Worm (Caenorhabditis elegans) whole organism, L1 larva: ENCODE measurements around the gene F09E5.16.

Source experiments
- C16A3.4 ChIP-seq: fragments of 150-350 bp; optimal IDR thresholded peaks from 2 replicates; lab custom pipeline; 2014; ENCODE audit warnings: missing biosample characterization, missing genetic modification characterization
- C34B4.2 ChIP-seq: sonication (generic microtip); optimal IDR thresholded peaks from 2 replicates; lab custom pipeline; 2017; ENCODE audit warnings: mild to moderate bottlenecking, missing genetic modification characterization, missing compliant biosample characterization
- Y116A8C.19 ChIP-seq: sonication (generic microtip); optimal IDR thresholded peaks from 2 replicates; lab custom pipeline; 2016; ENCODE audit warnings: missing compliant biosample characterization, missing genetic modification characterization, borderline replicate concordance
- aha-1 ChIP-seq: fragments of 150-350 bp; optimal IDR thresholded peaks from 2 replicates; lab custom pipeline; 2014; ENCODE audit warnings: missing biosample characterization, missing genetic modification characterization
- aly-2 ChIP-seq: fragments of 150-350 bp; optimal IDR thresholded peaks from 2 replicates; lab custom pipeline; 2014; ENCODE audit warnings: missing biosample characterization, missing genetic modification characterization
- ama-1 ChIP-seq: fragments of 150-350 bp; optimal IDR thresholded peaks from 2 replicates; lab custom pipeline; 2014
- blmp-1 ChIP-seq: fragments of 150-350 bp; optimal IDR thresholded peaks from 2 replicates; lab custom pipeline; 2014; ENCODE audit warnings: missing biosample characterization, missing genetic modification characterization
- ceh-63 ChIP-seq: fragments of 200-800 bp; sonication (Bioruptor generic); optimal IDR thresholded peaks from 2 replicates; lab custom pipeline; 2018; ENCODE audit warnings: mild to moderate bottlenecking, missing genetic modification characterization, missing compliant biosample characterization
- ceh-82 ChIP-seq, 3 experiments: fragments of 150-350 bp in 1 of 3; sonication (generic microtip) in 2 of 3; optimal IDR thresholded peaks; 2 replicates each; lab custom pipeline; 2014 to 2017; ENCODE audit warnings: missing biosample characterization in 3 of 3, missing genetic modification characterization in 3 of 3
- ces-1 ChIP-seq: fragments of 150-350 bp; optimal IDR thresholded peaks from 2 replicates; lab custom pipeline; 2014; ENCODE audit warnings: missing biosample characterization, missing genetic modification reagents, missing genetic modification characterization
- dpl-1 ChIP-seq, 3 experiments: fragments of 150-350 bp in 2 of 3; sonication (generic microtip) in 1 of 3; optimal IDR thresholded peaks; 2 replicates each; lab custom pipeline; 2014 to 2017; ENCODE audit warnings: missing biosample characterization in 3 of 3, missing genetic modification characterization in 3 of 3, missing genetic modification reagents in 3 of 3
- efl-1 ChIP-seq, 4 experiments: fragments of 150-350 bp; optimal IDR thresholded peaks in 3 of 4; peaks in 1 of 4; 1 replicate in 1 of 4; 2 replicates in 3 of 4; lab custom pipeline; 2014; ENCODE audit warnings: missing biosample characterization in 2 of 4, missing genetic modification characterization in 2 of 4, missing genetic modification reagents in 2 of 4
- efl-3 ChIP-seq: fragments of 200-800 bp; sonication (Bioruptor generic); optimal IDR thresholded peaks from 2 replicates; lab custom pipeline; 2018; ENCODE audit warnings: mild to moderate bottlenecking, missing genetic modification characterization, missing compliant biosample characterization
- egl-13 ChIP-seq: sonication (generic microtip); optimal IDR thresholded peaks from 2 replicates; lab custom pipeline; 2016; ENCODE audit warnings: missing genotype, missing genetic modification reagents, missing genetic modification characterization, missing compliant biosample characterization
- fkh-10 ChIP-seq: sonication (generic microtip); optimal IDR thresholded peaks from 2 replicates; lab custom pipeline; 2017; ENCODE audit warnings: missing biosample characterization, missing genetic modification reagents, missing genetic modification characterization
- fkh-4 ChIP-seq: sonication (generic microtip); optimal IDR thresholded peaks from 2 replicates; lab custom pipeline; 2016; ENCODE audit warnings: missing compliant biosample characterization, missing genetic modification characterization, borderline replicate concordance
- fos-1 ChIP-seq: fragments of 150-350 bp; optimal IDR thresholded peaks from 2 replicates; lab custom pipeline; 2014; ENCODE audit warnings: missing biosample characterization, missing genetic modification characterization
- isw-1 ChIP-seq: fragments of 200-800 bp; sonication (Bioruptor generic); IDR thresholded peaks from 2 replicates; pipeline ENCODE4 v1.3.6; 2022; ENCODE audit warnings: missing genetic modification characterization, missing compliant biosample characterization
- lin-14 ChIP-seq: fragments of 200-800 bp; sonication (Bioruptor generic); optimal IDR thresholded peaks from 2 replicates; lab custom pipeline; 2018; ENCODE audit warnings: mild to moderate bottlenecking, missing genetic modification characterization, moderate library complexity, missing compliant biosample characterization
- lin-39 ChIP-seq: fragments of 150-350 bp; optimal IDR thresholded peaks from 2 replicates; lab custom pipeline; 2014; ENCODE audit warnings: missing biosample characterization, missing genetic modification reagents, missing genetic modification characterization
- lir-3 ChIP-seq: sonication (generic microtip); optimal IDR thresholded peaks from 2 replicates; lab custom pipeline; 2016; ENCODE audit warnings: mild to moderate bottlenecking, missing genetic modification characterization, moderate library complexity, missing compliant biosample characterization; ENCODE audit not compliant: poor library complexity
- lsy-2 ChIP-seq, 2 experiments: fragments of 150-350 bp; optimal IDR thresholded peaks; 2 replicates each; lab custom pipeline; 2014; ENCODE audit warnings: missing biosample characterization in 2 of 2, missing genetic modification characterization in 2 of 2
- mdl-1 ChIP-seq, 2 experiments: fragments of 150-350 bp; optimal IDR thresholded peaks; 2 replicates each; lab custom pipeline; 2014 to 2017; ENCODE audit warnings: missing biosample characterization in 2 of 2, missing genetic modification characterization in 2 of 2, inconsistent platforms in 1 of 2
- mef-2 ChIP-seq: fragments of 150-350 bp; optimal IDR thresholded peaks from 2 replicates; lab custom pipeline; 2014; ENCODE audit warnings: missing biosample characterization, missing genetic modification characterization
- mep-1 ChIP-seq: fragments of 150-350 bp; optimal IDR thresholded peaks from 2 replicates; lab custom pipeline; 2014; ENCODE audit warnings: missing biosample characterization, missing genetic modification characterization
- nhr-11 ChIP-seq: fragments of 150-350 bp; optimal IDR thresholded peaks from 2 replicates; lab custom pipeline; 2014; ENCODE audit warnings: missing biosample characterization, missing genetic modification characterization
- nhr-12 ChIP-seq: sonication (generic microtip); optimal IDR thresholded peaks from 2 replicates; lab custom pipeline; 2017; ENCODE audit warnings: missing biosample characterization, missing genetic modification characterization
- nhr-20 ChIP-seq: sonication (generic microtip); optimal IDR thresholded peaks from 2 replicates; lab custom pipeline; 2016; ENCODE audit warnings: mild to moderate bottlenecking, missing genetic modification characterization, missing compliant biosample characterization
- nhr-71 ChIP-seq: sonication (generic microtip); optimal IDR thresholded peaks from 2 replicates; lab custom pipeline; 2016; ENCODE audit warnings: mild to moderate bottlenecking, missing genetic modification characterization, moderate library complexity, missing compliant biosample characterization
- nhr-76 ChIP-seq: sonication (generic microtip); optimal IDR thresholded peaks from 2 replicates; lab custom pipeline; 2017; ENCODE audit warnings: missing biosample characterization, missing genetic modification characterization
- nhr-77 ChIP-seq: fragments of 150-350 bp; optimal IDR thresholded peaks from 2 replicates; lab custom pipeline; 2014; ENCODE audit warnings: missing biosample characterization, missing genetic modification characterization
- nhr-84 ChIP-seq: sonication (generic microtip); optimal IDR thresholded peaks from 2 replicates; lab custom pipeline; 2017; ENCODE audit warnings: missing biosample characterization, missing genetic modification characterization
- nhr-90 ChIP-seq: sonication (generic microtip); optimal IDR thresholded peaks from 2 replicates; lab custom pipeline; 2016; ENCODE audit warnings: mild to moderate bottlenecking, missing genetic modification characterization, missing compliant biosample characterization; ENCODE audit not compliant: poor library complexity
- pag-3 ChIP-seq: sonication (generic microtip); optimal IDR thresholded peaks from 2 replicates; lab custom pipeline; 2017; ENCODE audit warnings: missing genetic modification characterization, mild to moderate bottlenecking, missing compliant biosample characterization, antibody characterized with exemption, borderline replicate concordance; ENCODE audit not compliant: insufficient read depth
- pqm-1 ChIP-seq: sonication (generic microtip); optimal IDR thresholded peaks from 3 replicates; lab custom pipeline; 2017; ENCODE audit warnings: missing biosample characterization, missing genetic modification characterization
- skn-1 ChIP-seq: fragments of 150-350 bp; optimal IDR thresholded peaks from 2 replicates; lab custom pipeline; 2014; ENCODE audit warnings: missing biosample characterization, missing genetic modification characterization
- snpc-4 ChIP-seq: fragments of 150-350 bp; optimal IDR thresholded peaks from 2 replicates; lab custom pipeline; 2014; ENCODE audit warnings: missing biosample characterization, missing genetic modification characterization
- snu-23 ChIP-seq: sonication (generic microtip); optimal IDR thresholded peaks from 2 replicates; lab custom pipeline; 2016; ENCODE audit warnings: missing genetic modification characterization, missing compliant biosample characterization
- sox-4 ChIP-seq: sonication (generic microtip); optimal IDR thresholded peaks from 2 replicates; lab custom pipeline; 2016; ENCODE audit warnings: missing genetic modification characterization, missing compliant biosample characterization
- sup-37 ChIP-seq: fragments of 200-800 bp; sonication (Bioruptor generic); optimal IDR thresholded peaks from 2 replicates; lab custom pipeline; 2018; ENCODE audit warnings: mild to moderate bottlenecking, missing genetic modification characterization, missing compliant biosample characterization
- swsn-7 ChIP-seq: sonication (generic microtip); optimal IDR thresholded peaks from 2 replicates; lab custom pipeline; 2016; ENCODE audit warnings: missing genetic modification characterization, missing compliant biosample characterization
- tbx-2 ChIP-seq: sonication (generic microtip); optimal IDR thresholded peaks from 2 replicates; lab custom pipeline; 2016; ENCODE audit warnings: missing genetic modification characterization, missing compliant biosample characterization
- tlp-1 ChIP-seq: fragments of 150-350 bp; optimal IDR thresholded peaks from 2 replicates; lab custom pipeline; 2014; ENCODE audit warnings: missing biosample characterization, missing genetic modification characterization
- unc-30 ChIP-seq: sonication (generic microtip); optimal IDR thresholded peaks from 2 replicates; lab custom pipeline; 2017; ENCODE audit warnings: missing biosample characterization, missing genetic modification characterization
- unc-62 ChIP-seq: fragments of 150-350 bp; optimal IDR thresholded peaks from 2 replicates; lab custom pipeline; 2014; ENCODE audit warnings: missing biosample characterization, missing genetic modification reagents, missing genetic modification characterization
- vab-15 ChIP-seq: sonication (generic microtip); optimal IDR thresholded peaks from 2 replicates; lab custom pipeline; 2017; ENCODE audit warnings: missing genotype, mild to moderate bottlenecking, missing genetic modification characterization, missing compliant biosample characterization
- zip-4 ChIP-seq: fragments of 200-800 bp; sonication (Bioruptor generic); optimal IDR thresholded peaks from 2 replicates; lab custom pipeline; 2018; ENCODE audit warnings: mild to moderate bottlenecking, missing genetic modification characterization, moderate library complexity, missing compliant biosample characterization
- ztf-11 ChIP-seq, 2 experiments: sonication (generic microtip); optimal IDR thresholded peaks; 2 replicates each; lab custom pipeline; 2016 to 2017; ENCODE audit warnings: missing genetic modification characterization in 2 of 2, missing biosample characterization in 1 of 2, missing compliant biosample characterization in 1 of 2
- ztf-4 ChIP-seq: fragments of 150-350 bp; optimal IDR thresholded peaks from 2 replicates; lab custom pipeline; 2014; ENCODE audit warnings: missing biosample characterization, missing genetic modification characterization

F09E5.16 gene

ce11 chrII:5340672-5341568 is 24.6 kb downstream of the F09E5.16 start (continued):
- no peak for TF ChIP-seq sox-4
- no peak for TF ChIP-seq snpc-4 (tag; lab: Kevin White, UChicago)
- TF ChIP-seq fkh-10 (GFP tag; lab: Kevin White, UChicago): no peak
- no peak for TF ChIP-seq swsn-7 (tag; lab: Kevin White, UChicago)
- no peak for TF ChIP-seq nhr-71
- no peak for TF ChIP-seq sup-37 (GFP tag; lab: Kevin White, UChicago)
- no peak for TF ChIP-seq zip-4 (GFP tag; lab: Kevin White, UChicago)
- no peak for TF ChIP-seq egl-13
- no peak for TF ChIP-seq C16A3.4 (tag; lab: Kevin White, UChicago)
- no peak for TF ChIP-seq tlp-1 (tag; lab: Kevin White, UChicago)
- TF ChIP-seq blmp-1: no peak
- TF ChIP-seq ztf-4 (tag; lab: Kevin White, UChicago): no peak
- TF ChIP-seq nhr-12 (tag; lab: Kevin White, UChicago): no peak
- TF ChIP-seq nhr-84 (tag; lab: Kevin White, UChicago): no peak
- TF ChIP-seq dpl-1 (GFP tag; optimal IDR thresholded peaks at IDR 0.05; lab: Kevin White, UChicago): no peak
- TF ChIP-seq ama-1 (lab: Kevin White, UChicago): peak; percentile 44
- TF ChIP-seq lsy-2 (tag; optimal IDR thresholded peaks at IDR 0.05; lab: Kevin White, UChicago): peak in 1 of 2 experiments; percentile 36
- TF ChIP-seq ceh-63: no peak
- no peak for TF ChIP-seq C34B4.2 (tag; lab: Kevin White, UChicago)
- no peak for TF ChIP-seq tbx-2
- TF ChIP-seq vab-15 (tag; lab: Kevin White, UChicago): no peak
- TF ChIP-seq fkh-4: no peak
- no peak for TF ChIP-seq mef-2
- TF ChIP-seq ces-1: no peak
- TF ChIP-seq lin-39 (tag; lab: Kevin White, UChicago): no peak
- TF ChIP-seq unc-62 (GFP tag; lab: Kevin White, UChicago): no peak
- no peak for TF ChIP-seq isw-1 (GFP tag; lab: Robert Waterston, UW)
- no peak for TF ChIP-seq nhr-20 (tag; lab: Kevin White, UChicago)
- peak; percentile 15 for TF ChIP-seq nhr-11 (tag; lab: Kevin White, UChicago)
- no peak for TF ChIP-seq mdl-1 (tag; optimal IDR thresholded peaks at IDR 0.05; lab: Kevin White, UChicago)
- TF ChIP-seq mep-1 (tag; lab: Kevin White, UChicago): no peak

- no peak for TF ChIP-seq lin-39 (tag; lab: Kevin White, UChicago)
- TF ChIP-seq ceh-82 (tag; optimal IDR thresholded peaks at IDR 0.05; lab: Kevin White, UChicago): peak in 1 of 3 experiments; percentile 4
- peak; percentile 25 for TF ChIP-seq ama-1 (lab: Kevin White, UChicago)
- TF ChIP-seq efl-1 (optimal IDR thresholded peaks at IDR 0.05; lab: Kevin White, UChicago): no peak
- TF ChIP-seq efl-1 (GFP tag; optimal IDR thresholded peaks at IDR 0.05 in 1 of 2; lab: Kevin White, UChicago): no peak
These were observed 26.0 kb downstream of the F09E5.16 start for ce11 chrII:5339547-5339946.

ce11 chrII:5338301-5338700 is 27.2 kb downstream of the F09E5.16 start:
- TF ChIP-seq dpl-1 (GFP tag; optimal IDR thresholded peaks at IDR 0.05; lab: Kevin White, UChicago) (peak in 1 of 3 experiments; percentile 15), skn-1 (tag; lab: Kevin White, UChicago) (peak; percentile 76), ztf-11 (tag; optimal IDR thresholded peaks at IDR 0.05; lab: Kevin White, UChicago) (no peak), unc-30 (tag; lab: Kevin White, UChicago) (no peak), nhr-76 (tag; lab: Kevin White, UChicago) (no peak), mdl-1 (tag; optimal IDR thresholded peaks at IDR 0.05; lab: Kevin White, UChicago) (peak in 1 of 2 experiments; percentile 45), fos-1 (tag; lab: Kevin White, UChicago) (no peak), nhr-77 (peak; percentile 18), aha-1 (no peak), nhr-90 (tag; lab: Kevin White, UChicago) (no peak), egl-13 (peak; percentile 37), pag-3 (tag; lab: Kevin White, UChicago) (no peak), aly-2 (tag; lab: Kevin White, UChicago) (no peak), efl-3 (no peak), lir-3 (tag; lab: Kevin White, UChicago) (no peak), snu-23 (peak; percentile 40), nhr-71 (peak; percentile 65), Y116A8C.19 (no peak), unc-62 (GFP tag; lab: Kevin White, UChicago) (no peak), lin-14 (GFP tag; lab: Kevin White, UChicago) (peak; percentile 72), pqm-1 (tag; lab: Kevin White, UChicago) (no peak)
